Worm (Caenorhabditis elegans): Measurements from ENCODE around the gene srb-17.

DNA sequence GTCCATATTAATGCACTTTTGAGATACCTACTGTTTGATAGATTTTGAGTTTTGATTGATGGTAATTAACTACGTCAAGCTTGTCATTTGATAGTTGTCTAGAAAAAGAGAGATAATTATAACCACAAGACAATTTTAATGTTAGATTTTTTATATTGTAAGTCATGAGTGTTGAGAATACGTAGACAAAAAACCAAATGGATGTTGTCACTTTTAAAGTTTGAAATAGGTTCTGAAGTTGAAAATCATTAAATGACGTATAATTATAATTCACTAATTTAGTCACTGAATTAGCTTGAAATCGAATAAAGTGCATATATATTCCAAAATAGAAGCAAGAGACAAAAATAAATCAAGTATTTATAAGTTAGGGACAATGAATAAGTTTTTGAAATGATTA lies 19.9 kb downstream of the srb-17 start:
- no peak for TF ChIP-seq skn-1 (tag; optimal IDR thresholded peaks at IDR 0.05)
- no peak for TF ChIP-seq ama-1 (optimal IDR thresholded peaks at IDR 0.05)
- no peak for TF ChIP-seq blmp-1 (tag; optimal IDR thresholded peaks at IDR 0.05; ENCODE audit: insufficient read depth)
